Fruit fly (Drosophila melanogaster) whole organism, prepupa: ENCODE data around the gene CG15022.

ENCODE experiments used
- Blimp-1 ChIP-seq: fragments of 200-800 bp; sonication (Bioruptor generic); optimal IDR thresholded peaks from 3 replicates; lab custom pipeline; 2017; ENCODE audit warnings: missing biosample characterization, missing genetic modification characterization, mild to moderate bottlenecking, moderate library complexity, missing genetic modification reagents
- CG10631 ChIP-seq: fragments of 200-800 bp; sonication (Bioruptor generic); optimal IDR thresholded peaks from 2 replicates; lab custom pipeline; 2016; ENCODE audit warnings: missing biosample characterization, missing genetic modification characterization
- CG32006 ChIP-seq: fragments of 200-800 bp; sonication (Bioruptor generic); optimal IDR thresholded peaks from 3 replicates; lab custom pipeline; 2017; ENCODE audit warnings: missing biosample characterization, mild to moderate bottlenecking, missing genetic modification characterization
- CG9139 ChIP-seq: fragments of 200-800 bp; sonication (Bioruptor generic); optimal IDR thresholded peaks from 3 replicates; lab custom pipeline; 2017; ENCODE audit warnings: missing biosample characterization, mild to moderate bottlenecking, missing genetic modification characterization
- Eip78C ChIP-seq: fragments of 200-800 bp; sonication (Bioruptor generic); peaks from one replicate; lab custom pipeline; 2016; ENCODE audit warnings: missing biosample characterization, missing genetic modification characterization
- Gug ChIP-seq: fragments of 200-800 bp; sonication (Bioruptor generic); IDR thresholded peaks from 2 replicates; pipeline ENCODE4 v1.3.6; 2022; ENCODE audit warnings: missing biosample characterization, missing genetic modification characterization
- OdsH ChIP-seq: fragments of 200-800 bp; sonication (Bioruptor generic); optimal IDR thresholded peaks from 3 replicates; lab custom pipeline; 2016; ENCODE audit warnings: missing biosample characterization, missing genetic modification characterization
- Sox102F ChIP-seq: fragments of 200-800 bp; sonication (Bioruptor generic); optimal IDR thresholded peaks from 2 replicates; lab custom pipeline; 2016; ENCODE audit warnings: missing biosample characterization, mild to moderate bottlenecking, missing genetic modification characterization
- acj6 ChIP-seq: fragments of 200-800 bp; sonication (Bioruptor generic); optimal IDR thresholded peaks from 3 replicates; lab custom pipeline; 2016; ENCODE audit warnings: missing biosample characterization, missing genetic modification characterization
- fd59A ChIP-seq: fragments of 200-800 bp; sonication (Bioruptor generic); optimal IDR thresholded peaks from 2 replicates; lab custom pipeline; 2017; ENCODE audit warnings: missing biosample characterization, mild to moderate bottlenecking, missing genetic modification characterization, missing genetic modification reagents
- fd85E ChIP-seq: fragments of 200-800 bp; sonication (Bioruptor generic); optimal IDR thresholded peaks from 3 replicates; lab custom pipeline; 2016; ENCODE audit warnings: missing biosample characterization, missing genetic modification characterization
- pdm3 ChIP-seq: fragments of 200-800 bp; sonication (Bioruptor generic); optimal IDR thresholded peaks from 3 replicates; lab custom pipeline; 2016; ENCODE audit warnings: missing biosample characterization, missing genetic modification characterization

DNA sequence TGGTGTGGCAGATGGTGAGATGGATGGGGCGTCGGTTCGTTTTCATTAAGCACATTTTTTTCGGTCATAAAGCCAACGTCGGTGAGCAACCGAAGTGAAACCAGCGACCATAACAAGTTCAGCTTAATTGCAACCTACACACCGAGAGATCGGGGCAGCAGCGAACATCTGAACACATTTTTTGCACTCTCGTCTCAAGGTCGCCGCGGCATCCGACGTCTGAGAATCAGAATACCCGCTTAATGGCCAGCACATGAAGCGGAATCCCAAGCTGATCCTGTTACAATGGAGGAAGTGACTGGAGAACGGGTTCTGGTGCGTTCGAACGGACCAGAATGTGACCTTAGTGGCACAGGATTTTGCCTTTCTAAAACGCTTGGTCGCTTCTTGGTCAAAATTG lies 33.5 kb upstream of the CG15022 start:
- peak; percentile 56 for TF ChIP-seq Blimp-1
- no peak for TF ChIP-seq acj6
- TF ChIP-seq Gug (GFP tag; lab: Robert Waterston, UW): no peak
- no peak for TF ChIP-seq CG9139 (GFP tag; lab: Kevin White, UChicago)
- no peak for TF ChIP-seq CG32006 (GFP tag; lab: Kevin White, UChicago)
- TF ChIP-seq Eip78C (GFP tag; lab: Kevin White, UChicago): no peak
- TF ChIP-seq CG10631 (GFP tag; lab: Kevin White, UChicago): no peak
- no peak for TF ChIP-seq fd59A (GFP tag; lab: Kevin White, UChicago)
- no peak for TF ChIP-seq pdm3
- TF ChIP-seq Sox102F (GFP tag; lab: Kevin White, UChicago): no peak
- no peak for TF ChIP-seq fd85E (GFP tag; lab: Kevin White, UChicago)
- TF ChIP-seq OdsH (GFP tag; lab: Kevin White, UChicago): no peak
